Worm (Caenorhabditis elegans) whole organism, early embryonic: Measurements from ENCODE around the gene F25B4.4.
"Not testable (repeated sequence)": the region's sequence is repeated elsewhere in the genome, so short reads cannot be mapped to it uniquely, and the experiment has no call there.

Source experiments
- B0310.2 ChIP-seq: sonication (generic microtip); optimal IDR thresholded peaks from 2 replicates; lab custom pipeline; 2016; ENCODE audit warnings: mild to moderate bottlenecking, missing genetic modification characterization, missing compliant biosample characterization
- F13C5.2 ChIP-seq: sonication (generic microtip); optimal IDR thresholded peaks from 2 replicates; lab custom pipeline; 2017; ENCODE audit warnings: mild to moderate bottlenecking, missing genetic modification characterization, inconsistent platforms, missing compliant biosample characterization
- aly-1 ChIP-seq: sonication (generic microtip); optimal IDR thresholded peaks from 2 replicates; lab custom pipeline; 2016; ENCODE audit warnings: missing genetic modification characterization, missing compliant biosample characterization
- ama-1 ChIP-seq: fragments of 150-350 bp; optimal IDR thresholded peaks from 2 replicates; lab custom pipeline; 2014
- ceh-13 ChIP-seq: fragments of 200-800 bp; sonication (Bioruptor generic); optimal IDR thresholded peaks from 2 replicates; lab custom pipeline; 2018; ENCODE audit warnings: mild to moderate bottlenecking, missing genetic modification characterization, missing compliant biosample characterization
- ceh-36 ChIP-seq: sonication (generic microtip); optimal IDR thresholded peaks from 2 replicates; lab custom pipeline; 2016; ENCODE audit warnings: missing genetic modification characterization, inconsistent platforms, missing compliant biosample characterization
- ets-7 ChIP-seq: sonication (generic microtip); optimal IDR thresholded peaks from 2 replicates; lab custom pipeline; 2016; ENCODE audit warnings: missing genotype, missing genetic modification characterization, missing compliant biosample characterization
- flt-1 ChIP-seq: fragments of 200-800 bp; sonication (Bioruptor generic); IDR thresholded peaks from 2 replicates; pipeline ENCODE4 v1.3.6; 2022; ENCODE audit warnings: missing genetic modification characterization, missing compliant biosample characterization
- hmbx-1 ChIP-seq: sonication (generic microtip); optimal IDR thresholded peaks from 2 replicates; lab custom pipeline; 2016; ENCODE audit warnings: mild to moderate bottlenecking, missing genetic modification characterization, missing compliant biosample characterization
- hmg-4 ChIP-seq: fragments of 200-800 bp; sonication (Bioruptor generic); optimal IDR thresholded peaks from 2 replicates; lab custom pipeline; 2018; ENCODE audit warnings: mild to moderate bottlenecking, missing genetic modification characterization, missing compliant biosample characterization
- hnd-1 ChIP-seq: sonication (generic microtip); optimal IDR thresholded peaks from 2 replicates; lab custom pipeline; 2016; ENCODE audit warnings: missing genetic modification characterization, missing compliant biosample characterization
- pes-1 ChIP-seq: fragments of 200-800 bp; sonication (Bioruptor generic); IDR thresholded peaks from 2 replicates; pipeline ENCODE4 v1.3.6; 2022; ENCODE audit warnings: missing genetic modification reagents, missing genetic modification characterization, missing compliant biosample characterization
- scrt-1 ChIP-seq: fragments of 200-800 bp; sonication (Bioruptor generic); IDR thresholded peaks from 2 replicates; pipeline ENCODE4 v1.3.6; 2022; ENCODE audit warnings: missing genetic modification characterization, missing compliant biosample characterization
- sea-1 ChIP-seq: fragments of 200-800 bp; sonication (Bioruptor generic); conservative IDR thresholded peaks from 2 replicates; pipeline ENCODE4 v1.3.6; 2022; ENCODE audit warnings: missing genetic modification characterization, missing compliant biosample characterization
- tbx-11 ChIP-seq: fragments of 200-800 bp; sonication (Bioruptor generic); IDR thresholded peaks from 2 replicates; pipeline ENCODE4 v1.3.6; 2022; ENCODE audit warnings: missing genetic modification characterization, missing compliant biosample characterization
- tbx-37 ChIP-seq: fragments of 200-800 bp; sonication (Bioruptor generic); conservative IDR thresholded peaks from 2 replicates; pipeline ENCODE4 v1.3.6; 2022; ENCODE audit warnings: missing genetic modification reagents, missing genetic modification characterization, missing compliant biosample characterization
- tra-4 ChIP-seq: sonication (generic microtip); optimal IDR thresholded peaks from 2 replicates; lab custom pipeline; 2017; ENCODE audit warnings: missing genetic modification characterization, missing compliant biosample characterization

F25B4.4 gene

DNA sequence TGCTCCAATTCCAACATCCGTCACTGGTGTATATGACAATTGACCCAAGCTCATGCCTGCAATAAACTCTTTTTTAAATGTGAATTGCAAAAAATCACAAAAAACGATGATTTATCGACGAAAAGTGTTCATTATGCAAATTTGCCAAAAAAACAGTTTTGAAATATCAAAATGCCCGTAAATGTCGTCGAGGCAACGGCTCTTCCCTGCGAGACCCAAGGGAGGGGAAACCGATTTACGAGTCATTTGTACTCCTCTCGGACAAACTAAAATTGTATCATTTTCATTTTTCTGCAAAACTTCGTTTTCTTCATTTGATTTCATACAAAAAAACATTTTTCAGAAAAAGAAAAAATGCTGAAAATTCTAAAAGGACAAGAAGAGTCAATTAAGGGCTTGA is at the start of gene F25B4.4, which contains the start of gene hmgs-1:
F25B4.4 (plus strand) TSS at position 340 of the 400 bp plus-strand sequence.
hmgs-1 (minus strand) TSS at position 56 of the 400 bp plus-strand sequence.
- peak; percentile 42 for TF ChIP-seq F13C5.2 (tag; lab: Kevin White, UChicago)
- TF ChIP-seq scrt-1 = no peak
- 0 out of 2 replicates have a peak, but pooled peaks have one; percentile 50 for TF ChIP-seq pes-1 (GFP tag; lab: Robert Waterston, UW)
- TF ChIP-seq tra-4 (tag; lab: Kevin White, UChicago) = no peak
- no peak for TF ChIP-seq ama-1 (lab: Kevin White, UChicago)

DNA sequence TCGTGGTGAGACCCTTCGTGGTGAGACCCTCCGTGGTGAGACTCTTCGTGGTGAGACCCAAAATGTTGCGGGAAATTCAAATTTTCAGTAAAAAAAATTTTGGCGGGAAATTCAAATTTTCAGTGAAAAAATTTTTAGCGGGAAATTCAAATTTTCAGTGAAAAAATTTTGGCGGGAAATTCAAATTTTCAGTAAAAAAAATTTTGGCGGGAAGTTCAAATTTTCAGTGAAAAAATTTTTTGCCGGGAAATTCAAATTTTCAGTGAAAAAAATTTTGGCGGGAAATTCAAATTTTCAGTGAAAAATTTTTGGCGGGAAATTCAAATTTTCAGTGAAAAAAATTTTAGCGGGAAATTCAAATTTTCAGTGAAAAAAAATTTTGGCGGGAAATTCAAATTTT is 44.6 kb upstream of the F25B4.4 start:
- TF ChIP-seq pes-1 (GFP tag; lab: Robert Waterston, UW) = peak; percentile 64

DNA sequence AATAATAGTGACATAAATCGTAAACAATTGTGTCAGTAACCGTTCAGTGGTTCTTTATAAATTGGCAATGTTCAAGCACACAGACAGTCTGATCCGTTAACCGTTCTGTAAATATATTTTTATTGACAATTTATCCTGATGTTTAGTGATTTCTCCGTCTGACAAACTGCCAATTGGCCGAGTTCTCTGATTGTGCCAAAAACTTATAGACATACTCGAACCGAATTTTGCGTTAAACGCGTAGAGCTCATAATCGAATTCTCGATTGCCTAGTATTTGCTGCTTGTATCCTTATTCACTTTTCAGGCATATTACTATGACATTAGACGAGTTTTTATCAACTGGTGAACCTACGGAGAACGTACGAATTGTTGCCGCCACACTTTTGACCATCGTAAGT is 40.5 kb upstream of the F25B4.4 start, which contains the start of gene srx-117:
srx-117 (plus strand) TSS at position 301 of the 400 bp plus-strand sequence.
- TF ChIP-seq scrt-1 = no peak

DNA sequence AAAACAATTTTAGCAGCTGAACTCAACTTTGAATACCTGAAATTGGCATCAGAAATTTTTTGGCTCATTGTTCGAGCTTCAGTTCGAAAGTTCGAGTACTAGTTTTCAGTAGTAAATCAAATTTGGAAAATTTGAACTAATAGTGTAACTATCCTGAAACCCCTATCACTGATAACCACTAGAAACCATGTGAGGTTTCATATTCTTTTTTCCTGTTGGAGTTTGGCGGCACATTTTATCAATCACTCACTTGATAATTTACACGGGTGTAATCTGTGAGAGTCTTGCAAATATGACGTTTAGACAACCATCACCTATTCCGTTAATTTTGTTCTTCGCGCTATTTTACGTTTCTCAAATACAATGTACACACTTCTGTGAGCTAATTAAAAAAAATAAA is 37.3 kb upstream of the F25B4.4 start, which contains the start of gene C14C11.4:
C14C11.4 (plus strand) TSS at position 252 of the 400 bp plus-strand sequence.
- TF ChIP-seq hnd-1 (tag; lab: Kevin White, UChicago) (no peak), ama-1 (lab: Kevin White, UChicago) (no peak), B0310.2 (tag; lab: Kevin White, UChicago) (no peak), aly-1 (tag; lab: Kevin White, UChicago) (no peak), flt-1 (no peak), pes-1 (GFP tag; lab: Robert Waterston, UW) (no peak), tbx-37 (GFP tag; lab: Robert Waterston, UW) (no peak)

DNA sequence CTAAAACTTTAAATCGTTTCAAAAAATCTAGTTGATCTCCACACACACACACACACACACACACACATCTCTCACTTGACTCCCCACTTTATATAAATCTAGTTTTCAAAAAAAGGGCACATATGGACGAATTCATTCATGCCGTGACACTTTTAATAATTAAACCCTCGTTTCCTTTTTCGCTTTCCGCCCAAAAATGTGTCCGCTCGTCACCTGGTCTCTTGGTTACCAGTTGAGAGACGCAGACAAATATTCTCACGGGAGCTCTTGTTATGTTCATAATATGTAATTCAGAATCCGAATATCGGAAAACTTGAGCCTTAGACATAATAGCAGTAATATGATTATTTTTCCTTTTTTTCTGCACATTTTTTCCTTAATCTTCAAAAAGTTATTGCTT is 32.8 kb upstream of the F25B4.4 start:
- TF ChIP-seq flt-1 = no peak
- TF ChIP-seq F13C5.2 (tag; lab: Kevin White, UChicago) = no peak

DNA sequence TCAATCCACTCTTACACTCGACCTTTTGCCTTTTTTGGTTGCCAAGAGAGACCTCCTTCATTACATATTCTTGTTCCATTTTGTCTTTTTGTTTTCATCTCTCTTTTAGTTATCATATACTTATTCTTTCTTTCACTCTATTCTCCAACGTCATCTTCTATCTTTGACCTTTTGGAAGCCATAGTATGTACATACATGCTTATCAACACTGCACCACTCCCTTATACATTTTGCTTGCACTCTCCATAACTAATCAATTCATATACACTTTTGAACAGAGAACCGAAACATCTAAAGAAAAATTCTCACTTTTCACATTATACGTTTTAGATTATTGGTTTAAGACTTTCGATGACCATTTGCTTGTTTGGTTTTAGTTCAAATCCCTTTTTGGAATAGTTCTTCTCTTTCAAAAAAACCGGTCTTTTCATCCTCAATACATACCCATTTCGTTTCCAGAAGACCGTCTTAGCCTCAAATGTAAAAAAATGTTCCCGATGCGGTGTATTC is 30.6 kb upstream of the F25B4.4 start, which contains the start of gene hex-2:
hex-2 (plus strand) TSS at position 460 of the 510 bp plus-strand sequence.
- TF ChIP-seq flt-1 (no peak), scrt-1 (no peak), aly-1 (tag; lab: Kevin White, UChicago) (no peak), tbx-11 (no peak), F13C5.2 (tag; lab: Kevin White, UChicago) (no peak), tra-4 (tag; lab: Kevin White, UChicago) (no peak), pes-1 (GFP tag; lab: Robert Waterston, UW) (no peak), ceh-36 (tag; lab: Kevin White, UChicago) (no peak), ceh-13 (GFP tag; lab: Kevin White, UChicago) (no peak), B0310.2 (tag; lab: Kevin White, UChicago) (no peak), hmbx-1 (tag; lab: Kevin White, UChicago) (no peak), sea-1 (GFP tag; lab: Robert Waterston, UW) (no peak), hnd-1 (tag; lab: Kevin White, UChicago) (no peak), hmg-4 (GFP tag; lab: Kevin White, UChicago) (no peak), ama-1 (lab: Kevin White, UChicago) (no peak), ets-7 (tag; lab: Kevin White, UChicago) (no peak), tbx-37 (GFP tag; lab: Robert Waterston, UW) (no peak)

DNA sequence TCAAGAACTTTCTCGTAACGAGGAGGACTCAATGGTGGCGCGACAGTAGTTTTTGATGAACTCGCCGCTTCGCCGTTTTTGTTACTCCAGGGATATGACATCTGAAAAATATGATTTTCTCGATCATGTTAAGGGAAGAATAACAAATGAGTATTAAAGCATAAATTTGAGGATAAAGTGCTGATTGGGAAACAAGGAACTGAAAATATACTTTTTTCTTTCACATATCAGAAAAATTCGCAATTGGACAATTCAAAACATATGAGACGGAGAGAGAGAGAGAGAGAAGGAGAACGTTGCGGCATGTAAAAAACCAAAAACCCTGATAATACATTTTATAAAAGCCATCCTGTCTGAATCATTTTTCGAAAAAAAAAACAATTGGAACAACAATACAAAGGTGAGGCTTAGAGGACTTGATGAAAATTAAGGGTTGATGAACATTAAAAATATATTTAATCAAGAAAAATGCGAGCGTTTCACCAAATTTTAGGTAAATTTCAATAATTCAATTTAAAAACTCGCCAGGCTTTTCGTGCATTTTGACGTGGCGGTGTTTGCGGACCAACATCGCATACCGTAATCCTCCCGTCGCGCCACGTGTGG is 24.0 kb upstream of the F25B4.4 start, which contains the start of the genes mut-14 and C14C11.2:
mut-14 (minus strand) TSS at position 101 of the 606 bp plus-strand sequence.
C14C11.2 (plus strand) TSS at position 556 of the 606 bp plus-strand sequence.
- TF ChIP-seq ets-7 (tag; lab: Kevin White, UChicago) (no peak), ceh-13 (GFP tag; lab: Kevin White, UChicago) (no peak), tbx-37 (GFP tag; lab: Robert Waterston, UW) (no peak), F13C5.2 (tag; lab: Kevin White, UChicago) (no peak), pes-1 (GFP tag; lab: Robert Waterston, UW) (no peak), aly-1 (tag; lab: Kevin White, UChicago) (no peak), hnd-1 (tag; lab: Kevin White, UChicago) (no peak)

DNA sequence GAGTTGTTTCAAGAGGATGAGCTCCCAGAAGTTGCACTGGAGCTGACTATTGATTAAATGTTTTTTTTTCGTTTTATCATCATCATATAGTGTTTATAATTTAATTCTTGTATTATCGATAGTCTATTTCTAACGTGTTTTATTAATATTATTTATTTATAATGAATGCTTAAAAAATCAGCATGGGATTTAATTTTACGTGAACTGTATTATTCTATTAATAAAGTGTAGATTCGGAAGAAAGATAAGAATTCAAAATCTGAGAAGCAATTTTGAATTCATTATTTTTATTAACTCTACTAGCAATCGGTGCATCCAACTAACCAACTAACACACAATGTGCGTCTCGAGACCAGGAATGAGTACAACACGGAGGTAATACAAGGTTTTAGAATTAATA is 21.4 kb upstream of the F25B4.4 start, which contains the start of gene C14C11.1:
C14C11.1 (plus strand) TSS at position 301 of the 400 bp plus-strand sequence.
- not testable (repeated sequence) for TF ChIP-seq B0310.2 (tag; lab: Kevin White, UChicago); tbx-11; tbx-37 (GFP tag; lab: Robert Waterston, UW)
